Fruit fly (Drosophila melanogaster) whole organism: ENCODE data around the gene CG12069.

Experiments used
- CG8478 ChIP-seq: fragments of >200 bp; optimal IDR thresholded peaks from 2 replicates; lab custom pipeline; 2018; ENCODE audit warnings: inconsistent platforms
- Dll ChIP-seq: fragments of >200 bp; optimal IDR thresholded peaks from 2 replicates; lab custom pipeline; 2017
- EcR ChIP-seq, 2 experiments: fragments of >200 bp; optimal IDR thresholded peaks; 2 replicates each; lab custom pipeline; 2017; ENCODE audit warnings: missing biosample characterization in 2 of 2, missing genetic modification characterization in 2 of 2, missing genetic modification reagents in 2 of 2
- pan ChIP-seq: fragments of >200 bp; optimal IDR thresholded peaks from 2 replicates; lab custom pipeline; 2017
- psq ChIP-seq: fragments of >200 bp; optimal IDR thresholded peaks from 2 replicates; lab custom pipeline; 2017
- usp ChIP-seq: fragments of >200 bp; optimal IDR thresholded peaks from 2 replicates; lab custom pipeline; 2017; ENCODE audit warnings: missing biosample characterization, missing genetic modification characterization, mixed read lengths

Gene CG12069

DNA sequence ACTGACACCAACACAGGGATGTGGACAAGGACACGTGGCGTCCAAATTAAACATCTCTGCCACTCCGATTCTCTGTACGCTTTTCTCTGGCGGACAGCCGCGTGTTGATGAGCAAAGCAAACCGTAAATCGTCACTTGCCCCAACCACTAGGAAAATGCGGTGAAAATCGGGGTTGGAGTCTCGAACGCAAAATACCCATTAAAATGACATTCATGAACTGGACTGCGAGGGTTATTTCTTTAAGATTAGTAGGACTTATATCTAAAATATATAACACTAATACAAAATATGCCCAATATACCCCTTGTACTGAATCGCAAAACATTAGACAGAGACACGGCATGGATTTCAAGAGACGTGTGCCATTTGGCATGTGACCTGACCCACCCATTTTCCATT, 23.1 kb upstream of the CG12069 start:
- TF ChIP-seq CG8478 (lab: Kevin White, UChicago) (no peak), Dll (lab: Kevin White, UChicago) (no peak)

DNA sequence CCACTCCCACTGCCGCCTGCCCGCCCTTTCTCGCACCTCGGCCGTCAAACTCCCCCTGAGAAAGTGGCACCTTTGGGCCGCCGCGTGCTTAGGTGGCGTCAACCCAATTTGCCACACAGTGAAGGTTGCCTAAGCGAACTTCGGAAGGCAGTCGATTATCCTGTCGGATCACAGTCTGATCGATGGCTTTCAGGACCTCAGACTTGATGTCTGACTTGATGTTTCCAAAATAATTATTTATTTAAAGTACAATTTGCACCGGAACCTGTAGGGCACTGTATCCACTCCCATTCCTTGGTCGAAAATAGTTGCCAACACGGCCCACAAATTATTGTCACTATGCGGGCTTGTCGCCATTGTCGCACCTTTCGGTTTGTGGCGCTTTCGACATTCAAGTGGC, 19.1 kb upstream of the CG12069 start:
- TF ChIP-seq usp: no peak
- no peak for TF ChIP-seq CG8478 (lab: Kevin White, UChicago)
- TF ChIP-seq pan (lab: Kevin White, UChicago): no peak
- TF ChIP-seq psq (lab: Kevin White, UChicago): no peak
- no peak for TF ChIP-seq Dll (lab: Kevin White, UChicago)
- TF ChIP-seq EcR (GFP tag; optimal IDR thresholded peaks at IDR 0.05; lab: Kevin White, UChicago): no peak

DNA sequence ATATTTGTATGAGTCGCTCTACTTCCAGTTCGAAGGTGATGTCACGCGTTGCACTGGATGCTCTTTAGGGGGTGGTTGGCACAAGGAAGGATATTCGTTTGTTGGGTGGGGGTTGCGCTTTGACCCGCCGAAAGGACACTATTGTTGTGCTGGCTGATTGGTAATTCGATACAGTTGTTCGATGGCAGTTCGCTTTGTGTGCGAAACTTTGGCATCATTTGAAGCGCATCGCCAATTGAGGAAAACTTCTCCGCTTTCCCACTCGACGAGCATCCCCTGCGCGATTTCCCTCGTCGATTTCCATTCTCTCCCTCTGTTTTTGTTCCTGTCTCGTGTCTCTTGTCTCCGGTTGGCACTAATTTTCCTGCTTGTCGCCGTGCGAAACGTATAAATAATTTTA, 15.1 kb upstream of the CG12069 start:
- TF ChIP-seq EcR (GFP tag; optimal IDR thresholded peaks at IDR 0.05; lab: Kevin White, UChicago) (no peak), psq (lab: Kevin White, UChicago) (no peak), usp (no peak), Dll (lab: Kevin White, UChicago) (no peak), pan (lab: Kevin White, UChicago) (no peak), CG8478 (lab: Kevin White, UChicago) (no peak)

DNA sequence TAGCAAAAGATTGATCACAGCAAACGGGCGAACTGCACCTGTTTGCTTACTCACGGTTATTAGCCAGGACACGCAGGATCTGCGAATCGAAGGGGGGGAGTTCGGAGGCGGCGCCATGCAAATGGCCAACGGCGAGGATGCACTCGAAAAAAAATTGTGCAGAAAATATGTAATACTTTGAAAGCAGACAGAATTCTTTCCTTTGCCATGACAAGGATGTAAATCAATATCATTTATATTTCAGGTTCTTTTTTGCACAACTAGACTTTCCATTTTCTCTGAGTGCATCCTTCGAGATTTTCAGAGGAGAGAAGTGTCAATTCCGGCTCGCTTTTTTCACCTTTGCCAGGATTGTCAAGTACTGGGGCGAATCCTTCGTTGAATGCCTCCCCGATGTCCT, 14.0 kb upstream of the CG12069 start:
- TF ChIP-seq psq (lab: Kevin White, UChicago): no peak
- TF ChIP-seq EcR (GFP tag; optimal IDR thresholded peaks at IDR 0.05; lab: Kevin White, UChicago): no peak
- no peak for TF ChIP-seq Dll (lab: Kevin White, UChicago)
- no peak for TF ChIP-seq usp
- no peak for TF ChIP-seq pan (lab: Kevin White, UChicago)
- TF ChIP-seq CG8478 (lab: Kevin White, UChicago): no peak

DNA sequence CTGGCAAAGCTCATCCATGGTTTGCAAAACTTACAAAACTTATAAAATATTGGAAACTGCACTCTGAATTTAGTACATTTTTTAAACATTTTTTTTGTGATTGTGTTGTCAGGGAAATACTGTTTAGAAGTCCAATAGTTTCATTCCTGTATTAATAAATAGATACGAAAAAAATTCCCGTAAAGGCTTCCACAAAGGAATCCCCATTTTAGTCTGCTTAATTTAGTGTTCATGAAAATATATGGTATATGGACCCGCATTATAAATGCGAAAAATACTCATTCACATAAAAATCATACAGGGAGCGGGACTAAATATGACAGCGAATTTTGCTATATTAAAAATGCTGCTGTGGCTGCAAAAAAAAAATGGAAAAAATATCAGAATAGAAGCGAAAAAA, 10.7 kb upstream of the CG12069 start, which contains the start of gene CG31010:
CG31010 (minus strand) TSS at position 101 of the 400 bp plus-strand sequence.
- TF ChIP-seq usp: no peak
- no peak for TF ChIP-seq psq (lab: Kevin White, UChicago)
- TF ChIP-seq CG8478 (lab: Kevin White, UChicago): no peak
- TF ChIP-seq EcR (GFP tag; optimal IDR thresholded peaks at IDR 0.05; lab: Kevin White, UChicago): no peak
- no peak for TF ChIP-seq pan (lab: Kevin White, UChicago)

DNA sequence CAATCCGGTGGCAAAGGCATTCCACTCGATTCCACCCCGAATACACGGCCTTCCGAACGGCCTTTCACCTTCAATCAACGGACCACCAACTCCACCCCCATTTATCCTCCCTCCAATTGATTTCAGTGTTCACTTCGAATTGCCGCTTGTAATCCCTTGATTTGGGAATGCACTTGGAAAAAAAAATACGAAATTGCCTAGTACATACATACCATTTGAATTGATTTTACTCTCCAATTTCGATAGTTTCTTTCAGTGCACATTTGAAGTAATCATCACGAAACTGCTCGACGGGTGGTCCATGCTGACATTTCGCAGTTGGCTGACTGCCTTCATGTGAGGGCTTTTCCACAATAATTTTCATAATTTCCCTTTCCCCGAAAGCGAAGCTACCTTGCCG, 3.9 kb upstream of the CG12069 start:
- TF ChIP-seq usp (no peak), CG8478 (lab: Kevin White, UChicago) (no peak), EcR (GFP tag; optimal IDR thresholded peaks at IDR 0.05; lab: Kevin White, UChicago) (no peak), psq (lab: Kevin White, UChicago) (no peak), Dll (lab: Kevin White, UChicago) (no peak), pan (lab: Kevin White, UChicago) (no peak)

DNA sequence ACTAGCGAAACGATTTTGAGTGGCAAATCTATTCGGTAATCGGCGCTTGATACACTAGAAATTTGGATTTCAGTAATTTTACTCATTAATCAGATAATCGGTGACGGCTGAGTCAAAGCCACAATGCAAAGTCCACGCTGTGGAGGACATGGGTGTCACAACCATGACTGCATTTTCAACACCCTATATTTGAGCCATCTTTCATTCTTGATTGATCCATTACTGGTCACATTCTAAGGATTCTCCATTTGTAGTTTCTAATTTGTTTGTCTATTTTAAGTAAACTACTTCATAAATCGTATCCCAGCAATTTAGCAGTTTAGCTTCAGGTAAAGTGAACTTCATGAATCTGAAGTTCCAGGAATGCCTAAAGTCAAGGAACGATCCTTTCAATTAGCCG, 1.7 kb upstream of the CG12069 start, which contains the start of gene Pka-C2:
Pka-C2 (minus strand) TSS at position 101 of the 400 bp plus-strand sequence.
- TF ChIP-seq pan (lab: Kevin White, UChicago) (no peak), EcR (GFP tag; optimal IDR thresholded peaks at IDR 0.05; lab: Kevin White, UChicago) (no peak), psq (lab: Kevin White, UChicago) (no peak), usp (no peak), CG8478 (lab: Kevin White, UChicago) (no peak), Dll (lab: Kevin White, UChicago) (no peak)

DNA sequence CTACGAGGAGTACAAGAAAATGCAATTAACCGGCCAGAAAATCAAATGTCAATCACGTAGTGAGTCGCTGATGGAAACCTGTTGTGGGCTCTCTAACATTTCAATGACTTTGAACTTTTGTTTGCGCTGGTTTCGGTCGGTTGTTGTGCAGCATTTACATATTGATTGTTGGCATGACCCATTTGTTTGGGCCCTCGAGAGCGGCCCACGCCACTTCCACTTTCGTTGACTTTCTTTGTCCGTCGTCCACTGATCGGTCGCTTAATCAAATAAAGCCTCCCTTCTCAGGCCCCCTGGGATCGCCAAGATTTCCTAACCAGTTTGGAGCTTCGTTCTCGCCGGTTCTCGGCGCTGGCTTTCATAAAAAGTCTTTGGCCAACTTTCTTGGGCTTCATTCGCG, 5.0 kb downstream of the CG12069 start, which contains the start of gene Spn100A:
Spn100A (plus strand) TSS at position 392 of the 400 bp plus-strand sequence.
- TF ChIP-seq psq (lab: Kevin White, UChicago) (no peak), EcR (GFP tag; optimal IDR thresholded peaks at IDR 0.05; lab: Kevin White, UChicago) (peak in 1 of 2 experiments; percentile 24)

DNA sequence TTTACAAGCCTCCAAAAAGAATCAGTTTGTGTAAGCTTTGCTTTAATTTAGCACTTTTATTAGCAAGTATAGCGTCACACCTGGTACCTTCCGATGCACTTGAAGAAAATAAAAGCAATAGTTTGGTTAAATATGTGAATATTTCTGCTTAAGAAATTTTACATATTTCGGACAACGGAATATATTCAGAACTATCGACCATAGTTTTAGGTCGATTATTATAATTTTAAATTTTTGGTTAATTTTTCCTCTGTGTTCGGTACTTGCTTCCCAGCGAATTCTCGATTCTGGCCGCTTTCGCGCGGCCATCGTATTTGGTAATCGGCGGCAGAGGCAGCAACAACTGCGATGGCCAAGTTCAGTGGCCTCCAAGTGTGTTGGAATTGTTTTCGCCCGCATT, 5.6 kb downstream of the CG12069 start:
- TF ChIP-seq CG8478 (lab: Kevin White, UChicago) (no peak), psq (lab: Kevin White, UChicago) (no peak), Dll (lab: Kevin White, UChicago) (no peak), EcR (GFP tag; optimal IDR thresholded peaks at IDR 0.05; lab: Kevin White, UChicago) (no peak), pan (lab: Kevin White, UChicago) (no peak), usp (no peak)

DNA sequence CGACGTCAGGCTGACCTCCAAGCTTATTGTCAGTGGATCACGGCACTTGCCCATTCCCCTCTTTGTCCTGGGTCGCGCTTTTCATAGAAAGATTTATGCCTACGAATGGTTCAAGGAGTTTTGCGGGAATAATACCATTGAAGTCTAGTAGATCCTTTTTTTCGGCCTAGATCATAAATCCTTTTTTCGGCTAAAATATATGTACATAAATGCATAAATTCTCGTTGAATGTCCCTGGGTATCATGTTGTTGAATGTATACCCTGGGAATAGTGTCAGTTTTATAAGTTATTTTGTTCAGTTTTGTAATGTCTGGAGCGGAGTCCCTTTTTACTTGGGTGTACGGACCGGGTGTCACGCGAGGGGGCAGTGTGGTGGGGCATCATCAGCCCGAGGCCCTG, 45.6 kb downstream of the CG12069 start, which contains the start of gene CG34433:
CG34433 (plus strand) TSS at position 301 of the 400 bp plus-strand sequence.
- TF ChIP-seq usp (no peak), Dll (lab: Kevin White, UChicago) (no peak), CG8478 (lab: Kevin White, UChicago) (no peak), psq (lab: Kevin White, UChicago) (no peak), pan (lab: Kevin White, UChicago) (no peak), EcR (GFP tag; optimal IDR thresholded peaks at IDR 0.05; lab: Kevin White, UChicago) (no peak)

DNA sequence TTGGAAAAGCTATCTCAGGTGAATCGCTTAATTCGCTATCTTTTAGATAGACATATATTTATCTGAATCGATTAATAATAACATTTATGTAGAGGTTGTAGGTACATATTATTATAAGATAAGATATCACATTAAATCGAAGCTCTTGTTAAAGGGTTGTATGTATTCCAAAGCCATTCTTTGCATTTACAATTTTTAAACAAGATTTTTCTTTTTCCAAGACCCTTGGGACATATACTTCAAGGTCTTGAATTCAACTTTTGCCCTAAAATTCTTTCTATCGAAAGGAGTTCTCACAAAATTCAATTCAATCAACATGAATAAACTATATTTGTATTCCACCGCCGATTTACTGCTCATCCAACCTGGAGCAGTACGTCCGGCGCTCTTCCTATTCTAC, 46.4 kb downstream of the CG12069 start, which contains the start of gene CG34432:
CG34432 (plus strand) TSS at position 301 of the 400 bp plus-strand sequence.
- TF ChIP-seq EcR (GFP tag; optimal IDR thresholded peaks at IDR 0.05; lab: Kevin White, UChicago) (no peak), pan (lab: Kevin White, UChicago) (no peak), Dll (lab: Kevin White, UChicago) (no peak), CG8478 (lab: Kevin White, UChicago) (no peak), usp (no peak), psq (lab: Kevin White, UChicago) (no peak)

DNA sequence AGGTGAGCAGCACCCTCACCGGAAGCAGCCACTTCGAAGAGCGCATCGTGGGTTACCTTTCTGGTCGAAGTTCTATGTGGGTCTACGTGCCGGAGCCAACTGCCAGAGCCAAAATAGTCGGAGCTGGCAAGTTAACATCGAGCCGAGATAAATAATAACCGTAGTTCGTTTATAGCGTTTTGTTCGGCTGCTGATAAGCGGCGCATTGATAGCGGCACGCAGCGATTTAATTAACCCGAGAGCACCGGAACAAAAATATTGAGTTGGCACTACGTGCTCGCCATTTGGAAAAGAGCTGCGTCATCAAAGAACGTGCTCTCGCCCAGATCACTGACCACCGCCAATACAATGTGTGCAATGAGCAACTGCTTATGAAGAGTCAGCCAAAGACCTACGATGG, 46.8 kb downstream of the CG12069 start, which contains the start of gene PH4alphaPV:
PH4alphaPV (minus strand) TSS at position 101 of the 400 bp plus-strand sequence.
- no peak for TF ChIP-seq Dll (lab: Kevin White, UChicago)
- TF ChIP-seq usp: no peak
- TF ChIP-seq pan (lab: Kevin White, UChicago): no peak
- TF ChIP-seq CG8478 (lab: Kevin White, UChicago): no peak
- no peak for TF ChIP-seq EcR (GFP tag; optimal IDR thresholded peaks at IDR 0.05; lab: Kevin White, UChicago)
- TF ChIP-seq psq (lab: Kevin White, UChicago): no peak
